Fruit fly (Drosophila melanogaster): ENCODE measurements around the gene CG15747.
A peak's percentile ranks its signal among the peaks of the same experiment; 100 is the strongest.

CG15747 gene

dm6 chrX:13368149-13368548 lies 30.0 kb downstream of the CG15747 start, which contains the start of gene dmrt11E (continued):
- TF ChIP-seq CG17361 (GFP tag; IDR thresholded peaks at IDR 0.05) (peak; percentile 74), CG32772 (GFP tag; IDR thresholded peaks at IDR 0.05) (peak; percentile 58; the same call in 1 of the 2 replicates), tin (GFP tag; optimal IDR thresholded peaks at IDR 0.05) (peak; percentile 65), mirr (GFP tag; optimal IDR thresholded peaks at IDR 0.05) (no peak), CG10431 (GFP tag; optimal IDR thresholded peaks at IDR 0.05) (peak; percentile 37), pzg (GFP tag; optimal IDR thresholded peaks at IDR 0.05) (no peak), Ets65A (GFP tag) (no peak), ERR (GFP tag; optimal IDR thresholded peaks at IDR 0.05) (no peak), Lim3 (GFP tag; IDR thresholded peaks at IDR 0.05) (no peak), z (GFP tag; IDR thresholded peaks at IDR 0.05) (0 out of 3 replicates have a peak, but pooled peaks have one; percentile 16), CG13123 (GFP tag; optimal IDR thresholded peaks at IDR 0.05) (no peak), grn (GFP tag; optimal IDR thresholded peaks at IDR 0.05) (no peak), ato (GFP tag; IDR thresholded peaks at IDR 0.05; ENCODE audit: partially characterized antibody) (no peak), CG11723 (GFP tag; optimal IDR thresholded peaks at IDR 0.05) (peak; percentile 30), Sry-β (GFP tag; optimal IDR thresholded peaks at IDR 0.05) (no peak), Dbx (GFP tag; IDR thresholded peaks at IDR 0.05) (no peak), Oaz (GFP tag; IDR thresholded peaks at IDR 0.05) (no peak), Atf-2 (GFP tag; optimal IDR thresholded peaks at IDR 0.05) (no peak), NC2α (GFP tag; optimal IDR thresholded peaks at IDR 0.05) (no peak), CG10565 (GFP tag; optimal IDR thresholded peaks at IDR 0.05) (no peak), CG9437 (GFP tag; optimal IDR thresholded peaks at IDR 0.05) (peak; percentile 9), amos (GFP tag; IDR thresholded peaks at IDR 0.05; ENCODE audit: partially characterized antibody) (no peak), peb (GFP tag; IDR thresholded peaks at IDR 0.05) (no peak), D (optimal IDR thresholded peaks at IDR 0.05) (no peak), D (GFP tag; optimal IDR thresholded peaks at IDR 0.05) (peak; percentile 64), disco-r (GFP tag; optimal IDR thresholded peaks at IDR 0.05) (no peak), jing (GFP tag; optimal IDR thresholded peaks at IDR 0.05) (peak; percentile 44), psq (GFP tag; optimal IDR thresholded peaks at IDR 0.05) (no peak), B-H1 (GFP tag; IDR thresholded peaks at IDR 0.05) (no peak), PHDP (tag; optimal IDR thresholded peaks at IDR 0.05) (peak; percentile 65), CG11560 (tag; IDR thresholded peaks at IDR 0.05) (no peak), Opbp (GFP tag; IDR thresholded peaks at IDR 0.05; ENCODE audit: partially characterized antibody) (no peak), Adf1 (GFP tag; IDR thresholded peaks at IDR 0.05) (no peak), Dll (GFP tag; IDR thresholded peaks at IDR 0.05; ENCODE audit: partially characterized antibody) (no peak), eve (GFP tag; optimal IDR thresholded peaks at IDR 0.05) (no peak), aop (GFP tag; IDR thresholded peaks at IDR 0.05) (no peak), CG10209 (GFP tag; optimal IDR thresholded peaks at IDR 0.05) (peak; percentile 63), Dp (GFP tag; optimal IDR thresholded peaks at IDR 0.05) (no peak), ems (GFP tag; optimal IDR thresholded peaks at IDR 0.05) (no peak), gro (GFP tag; optimal IDR thresholded peaks at IDR 0.05) (no peak), NK7.1 (GFP tag; optimal IDR thresholded peaks at IDR 0.05) (no peak), CG12071 (GFP tag; optimal IDR thresholded peaks at IDR 0.05) (no peak), pb (GFP tag; optimal IDR thresholded peaks at IDR 0.05) (no peak), CG13424 (tag; optimal IDR thresholded peaks at IDR 0.05) (peak; percentile 75), CG1832 (GFP tag; optimal IDR thresholded peaks at IDR 0.05) (no peak), hbn (GFP tag; IDR thresholded peaks at IDR 0.05; ENCODE audit: partially characterized antibody) (no peak), Lpt (GFP tag; optimal IDR thresholded peaks at IDR 0.05) (no peak), run (tag; optimal IDR thresholded peaks at IDR 0.05) (no peak), CG2678 (tag; optimal IDR thresholded peaks at IDR 0.05) (peak; percentile 68), org-1 (GFP tag; optimal IDR thresholded peaks at IDR 0.05) (no peak), CG18619 (GFP tag; optimal IDR thresholded peaks at IDR 0.05) (no peak), CG17612 (GFP tag; IDR thresholded peaks at IDR 0.05) (no peak; the same call in 1 of the 2 replicates), CG30020 (tag; optimal IDR thresholded peaks at IDR 0.05) (no peak)
